Fruit fly (Drosophila melanogaster): ENCODE measurements around the gene CG33158.

CG33158 gene

DNA sequence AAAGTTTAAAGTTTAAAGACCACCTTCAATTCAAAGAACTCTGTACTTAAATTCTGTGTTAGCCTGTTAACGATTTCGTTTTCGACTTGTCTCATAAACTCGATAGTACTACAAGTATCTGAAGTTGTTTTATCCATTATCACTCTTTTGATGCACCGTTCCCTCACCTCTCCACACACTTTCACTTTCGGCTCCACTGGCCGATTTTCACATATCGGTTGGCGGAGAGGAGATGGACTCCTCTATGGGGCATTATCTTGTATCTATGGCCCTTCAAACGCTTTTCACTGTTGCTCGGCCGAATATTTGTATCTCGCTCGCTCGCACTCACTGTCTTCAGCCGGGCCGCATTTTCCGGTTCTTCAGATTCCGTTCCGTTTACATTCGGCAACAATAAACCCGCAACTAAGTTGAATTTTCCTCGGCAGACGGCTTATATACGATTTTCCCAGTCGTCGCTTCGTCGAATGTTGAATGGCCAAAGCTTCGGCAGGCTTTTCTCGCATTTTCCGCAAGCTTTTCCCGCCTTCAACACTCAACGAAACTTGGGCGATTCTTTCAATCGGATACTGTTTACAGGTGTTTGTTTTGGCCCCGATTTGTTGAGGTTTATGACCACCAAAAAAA lies 123.7 kb downstream of the CG33158 start, which contains the start of gene CG43373:
Gene CG43373, minus strand, starts transcription at position 373 of the 627 bp plus-strand sequence.
- TF ChIP-seq h (optimal IDR thresholded peaks at IDR 0.05) (no peak), Sin3A (optimal IDR thresholded peaks at IDR 0.05) (no peak), ttk (optimal IDR thresholded peaks at IDR 0.05) (no peak), Myc (optimal IDR thresholded peaks at IDR 0.05) (no peak), psq (optimal IDR thresholded peaks at IDR 0.05) (no peak), insv (optimal IDR thresholded peaks at IDR 0.05) (no peak)

DNA sequence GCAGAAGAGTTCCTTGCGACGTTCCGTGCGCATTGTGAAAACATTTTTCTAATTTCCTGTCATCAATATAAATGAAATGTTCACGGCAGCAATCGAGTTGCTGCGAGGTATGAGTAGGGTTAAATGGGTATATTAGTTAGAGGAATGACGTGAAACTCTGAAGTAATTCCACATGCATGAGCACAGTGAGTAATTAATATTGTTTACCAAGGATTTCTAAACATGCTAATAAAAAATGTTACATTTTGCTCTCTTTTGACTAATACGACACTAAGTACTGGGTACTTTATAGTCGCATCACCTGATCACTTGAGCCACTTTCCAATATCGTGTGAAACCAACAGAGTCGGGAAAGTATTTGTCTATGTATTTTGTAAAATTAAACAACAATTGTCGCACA lies 124.8 kb downstream of the CG33158 start:
- TF ChIP-seq h (optimal IDR thresholded peaks at IDR 0.05), result no peak
- no peak for TF ChIP-seq Myc (optimal IDR thresholded peaks at IDR 0.05)
- no peak for TF ChIP-seq Sin3A (optimal IDR thresholded peaks at IDR 0.05)
- TF ChIP-seq insv (optimal IDR thresholded peaks at IDR 0.05), result no peak
- TF ChIP-seq psq (optimal IDR thresholded peaks at IDR 0.05), result no peak
- TF ChIP-seq ttk (optimal IDR thresholded peaks at IDR 0.05), result no peak

DNA sequence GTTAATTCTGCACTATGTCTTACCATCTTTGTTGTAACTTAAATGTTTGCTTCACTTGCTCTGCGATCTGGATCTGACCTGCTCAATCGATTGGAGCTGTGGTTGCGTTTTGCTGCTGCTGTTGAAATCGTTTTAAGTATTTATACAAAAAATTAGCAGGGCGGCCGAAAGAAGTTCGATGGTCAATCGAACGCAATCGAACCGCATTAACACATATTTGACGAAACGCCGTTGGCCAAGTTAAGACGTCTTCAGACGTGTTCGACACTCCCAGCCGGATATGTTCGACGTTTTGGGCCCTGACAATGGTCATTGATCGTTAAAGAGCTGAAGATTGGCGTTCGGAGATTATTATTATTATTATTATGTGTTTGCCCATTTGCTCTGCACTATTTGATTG lies 126.1 kb downstream of the CG33158 start, which contains the start of gene CG13033:
Gene CG13033, minus strand, starts transcription at position 118 of the 400 bp plus-strand sequence.
- no peak for TF ChIP-seq insv (optimal IDR thresholded peaks at IDR 0.05)
- no peak for TF ChIP-seq ttk (optimal IDR thresholded peaks at IDR 0.05)
- no peak for TF ChIP-seq psq (optimal IDR thresholded peaks at IDR 0.05)
- no peak for TF ChIP-seq Sin3A (optimal IDR thresholded peaks at IDR 0.05)
- no peak for TF ChIP-seq h (optimal IDR thresholded peaks at IDR 0.05)
- TF ChIP-seq Myc (optimal IDR thresholded peaks at IDR 0.05), result no peak

DNA sequence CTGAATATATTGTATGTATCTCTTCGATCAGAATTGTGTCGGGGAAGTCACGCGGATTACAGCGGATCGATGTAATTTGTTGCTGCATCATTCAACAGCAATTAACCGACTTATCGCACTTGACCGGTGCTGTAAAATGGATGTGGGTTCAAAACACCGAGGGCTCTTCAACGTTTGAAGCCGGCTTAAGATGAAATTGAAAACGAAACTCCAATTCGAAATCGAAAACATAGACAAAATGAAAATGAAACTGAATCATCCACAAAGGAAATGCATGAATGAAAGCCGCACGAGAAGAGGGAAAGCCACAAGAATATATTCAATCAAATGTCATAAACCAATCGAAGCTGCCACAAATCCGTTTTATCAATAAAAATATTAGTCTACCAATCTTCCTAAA lies 126.8 kb downstream of the CG33158 start:
- TF ChIP-seq ttk (optimal IDR thresholded peaks at IDR 0.05) (no peak), psq (optimal IDR thresholded peaks at IDR 0.05) (no peak), Myc (optimal IDR thresholded peaks at IDR 0.05) (no peak), h (optimal IDR thresholded peaks at IDR 0.05) (no peak), Sin3A (optimal IDR thresholded peaks at IDR 0.05) (no peak), insv (optimal IDR thresholded peaks at IDR 0.05) (no peak)

Data from Kc167 (cell line).